Fruit fly (Drosophila melanogaster): ENCODE results near the gene CG31789.

CG31789 gene

DNA sequence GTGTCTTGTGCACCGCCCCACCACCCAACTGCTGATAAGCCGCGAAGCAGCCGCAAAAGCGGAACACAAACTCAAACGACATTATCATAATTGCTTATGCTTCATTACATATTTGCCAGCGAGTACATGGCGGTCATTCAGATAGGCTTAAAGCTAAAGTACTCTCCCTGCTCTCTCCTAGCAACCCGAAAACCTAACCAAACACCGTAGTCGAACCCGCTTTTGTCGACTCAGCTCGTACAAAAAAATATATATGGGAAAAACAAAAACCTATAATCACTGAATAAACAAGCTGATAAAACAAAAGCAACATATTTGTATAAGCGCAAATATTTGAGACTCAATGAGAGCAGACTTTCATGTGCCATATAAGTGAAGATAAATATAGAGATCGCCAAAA lies 21.3 kb downstream of the CG31789 start (continued):
- peak; percentile 74 for TF ChIP-seq CG6254 (GFP tag; optimal IDR thresholded peaks at IDR 0.05)
- peak; percentile 92 for TF ChIP-seq caup (GFP tag; optimal IDR thresholded peaks at IDR 0.05; ENCODE audit: severe bottlenecking)
- TF ChIP-seq CG10979 (tag; optimal IDR thresholded peaks at IDR 0.05), result no peak
- TF ChIP-seq CG12659 (GFP tag; optimal IDR thresholded peaks at IDR 0.05), result peak; percentile 86
- peak; percentile 53 for TF ChIP-seq CTCF (GFP tag; optimal IDR thresholded peaks at IDR 0.05)
- TF ChIP-seq CG30431 (GFP tag; optimal IDR thresholded peaks at IDR 0.05), result no peak
- peak; percentile 85 for TF ChIP-seq lbe (GFP tag; optimal IDR thresholded peaks at IDR 0.05)
- peak; percentile 18 for TF ChIP-seq CG9932 (GFP tag; IDR thresholded peaks at IDR 0.05)
- TF ChIP-seq pum (GFP tag; optimal IDR thresholded peaks at IDR 0.05), result peak; percentile 61
- no peak for TF ChIP-seq CG7357 (GFP tag; IDR thresholded peaks at IDR 0.05)
- peak; percentile 46; the same call in 1 of the 2 replicates for TF ChIP-seq CG6689 (GFP tag; IDR thresholded peaks at IDR 0.05)
- no peak for TF ChIP-seq br (optimal IDR thresholded peaks at IDR 0.05)
- TF ChIP-seq ato (GFP tag; IDR thresholded peaks at IDR 0.05; ENCODE audit: partially characterized antibody), result no peak
- peak; percentile 92 for TF ChIP-seq CG3407 (GFP tag; optimal IDR thresholded peaks at IDR 0.05)
- no peak for TF ChIP-seq CG16815 (GFP tag; optimal IDR thresholded peaks at IDR 0.05)
- TF ChIP-seq her (GFP tag; optimal IDR thresholded peaks at IDR 0.05), result peak; percentile 80
- 0 out of 3 replicates have a peak, but pooled peaks have one; percentile 44 for TF ChIP-seq sr (GFP tag; IDR thresholded peaks at IDR 0.05)
- TF ChIP-seq CG1792 (GFP tag; optimal IDR thresholded peaks at IDR 0.05), result peak; percentile 94
- peak; percentile 93 for TF ChIP-seq CG7987 (GFP tag; optimal IDR thresholded peaks at IDR 0.05)
- TF ChIP-seq CG14860 (GFP tag; IDR thresholded peaks at IDR 0.05; ENCODE audit: partially characterized antibody), result no peak
- no peak for TF ChIP-seq CG9215 (GFP tag; IDR thresholded peaks at IDR 0.05)
- TF ChIP-seq gsb (GFP tag; IDR thresholded peaks at IDR 0.05), result peak; percentile 51
- TF ChIP-seq ase (GFP tag; IDR thresholded peaks at IDR 0.05), result no peak
- no peak for TF ChIP-seq Dip2 (GFP tag; IDR thresholded peaks at IDR 0.05)
- no peak for TF ChIP-seq Aef1 (GFP tag; IDR thresholded peaks at IDR 0.05)
- peak; percentile 66 for TF ChIP-seq slp2 (GFP tag; optimal IDR thresholded peaks at IDR 0.05)
- peak; percentile 44; the same call in 2 of the 3 replicates for TF ChIP-seq z (GFP tag; IDR thresholded peaks at IDR 0.05)
- TF ChIP-seq Gug (GFP tag; IDR thresholded peaks at IDR 0.05), result no peak
- TF ChIP-seq CG2889 (GFP tag; IDR thresholded peaks at IDR 0.05), result no peak
- peak; percentile 78 for TF ChIP-seq Ets65A (GFP tag)
- peak; percentile 85 for TF ChIP-seq CG17359 (tag; optimal IDR thresholded peaks at IDR 0.05)
- peak; percentile 82 for TF ChIP-seq B-H2 (GFP tag; optimal IDR thresholded peaks at IDR 0.05)
- TF ChIP-seq CG11456 (GFP tag; IDR thresholded peaks at IDR 0.05), result peak; percentile 28; the same call in 2 of the 3 replicates
- TF ChIP-seq peb (GFP tag; IDR thresholded peaks at IDR 0.05), result no peak; the same call in 1 of the 2 replicates
- TF ChIP-seq unpg (GFP tag; optimal IDR thresholded peaks at IDR 0.05), result peak; percentile 79
- no peak for TF ChIP-seq Lpt (GFP tag; optimal IDR thresholded peaks at IDR 0.05)
- peak; percentile 9 for TF ChIP-seq Usf (GFP tag; optimal IDR thresholded peaks at IDR 0.05)
- TF ChIP-seq mam (GFP tag; optimal IDR thresholded peaks at IDR 0.05), result peak; percentile 64
- peak; percentile 35; the same call in 1 of the 2 replicates for TF ChIP-seq crol (GFP tag; IDR thresholded peaks at IDR 0.05)
- TF ChIP-seq CG17829 (tag; optimal IDR thresholded peaks at IDR 0.05), result peak; percentile 19
- TF ChIP-seq tap (tag; optimal IDR thresholded peaks at IDR 0.05), result peak; percentile 36
- peak; percentile 47; the same call in 1 of the 2 replicates for TF ChIP-seq E2f2 (GFP tag; IDR thresholded peaks at IDR 0.05)
- peak; percentile 78 for TF ChIP-seq scrt (GFP tag; optimal IDR thresholded peaks at IDR 0.05)
- peak; percentile 55 for TF ChIP-seq cato (GFP tag; optimal IDR thresholded peaks at IDR 0.05; ENCODE audit: borderline replicate concordance)
- TF ChIP-seq row (GFP tag; IDR thresholded peaks at IDR 0.05), result peak; percentile 20; the same call in 1 of the 3 replicates
- TF ChIP-seq CG8765 (GFP tag; IDR thresholded peaks at IDR 0.05), result no peak
- TF ChIP-seq hb (GFP tag; IDR thresholded peaks at IDR 0.05; ENCODE audit: partially characterized antibody), result no peak
- peak; percentile 83 for TF ChIP-seq fd64A (GFP tag; optimal IDR thresholded peaks at IDR 0.05)
- TF ChIP-seq CG11696 (GFP tag; IDR thresholded peaks at IDR 0.05), result peak; percentile 68; the same call in 1 of the 2 replicates
- TF ChIP-seq al (GFP tag; IDR thresholded peaks at IDR 0.05), result 0 out of 2 replicates have a peak, but pooled peaks have one; percentile 10
- no peak for TF ChIP-seq Oaz (GFP tag; IDR thresholded peaks at IDR 0.05)
- TF ChIP-seq Dip3 (GFP tag; optimal IDR thresholded peaks at IDR 0.05), result peak; percentile 54
